Worm (Caenorhabditis elegans) whole organism, L4/young adult: Measurements from ENCODE around the gene F16G10.5.

ENCODE experiments used
- W03F9.2 ChIP-seq: fragments of 150-350 bp; optimal IDR thresholded peaks from 2 replicates; lab custom pipeline; 2014; ENCODE audit warnings: missing biosample characterization, missing genetic modification characterization
- dao-5 ChIP-seq: sonication (generic microtip); optimal IDR thresholded peaks from 2 replicates; lab custom pipeline; 2016; ENCODE audit warnings: missing genotype, missing genetic modification characterization, moderate library complexity, missing compliant biosample characterization
- him-1 ChIP-seq: sonication (generic microtip); optimal IDR thresholded peaks from 2 replicates; lab custom pipeline; 2016; ENCODE audit warnings: missing genotype, missing genetic modification reagents, missing genetic modification characterization, missing compliant biosample characterization

Gene F16G10.5

DNA sequence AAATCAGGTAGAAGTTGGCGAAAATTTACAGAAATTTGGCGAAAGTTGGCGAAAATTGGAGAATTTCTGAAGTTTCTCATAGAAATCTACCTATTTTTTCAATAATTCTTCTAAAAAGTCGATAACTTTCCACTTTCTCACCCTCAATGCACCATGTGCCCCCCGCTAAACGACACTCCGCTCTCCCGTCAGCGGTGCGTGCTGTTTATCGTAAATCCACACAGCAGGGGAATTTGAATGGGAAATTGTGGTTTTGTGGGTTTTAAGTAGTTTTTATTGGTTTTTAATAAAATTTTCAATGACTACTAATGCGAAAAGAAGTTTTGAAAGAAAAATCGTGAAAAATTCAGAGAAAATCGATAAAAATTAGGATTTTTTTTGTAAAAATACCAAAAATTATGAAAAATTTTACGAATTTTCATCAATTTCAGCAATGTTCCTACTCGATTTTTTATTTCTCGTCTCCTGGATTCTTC is 25.1 kb upstream of the F16G10.5 start, which contains the start of gene F43C11.6:
Gene F43C11.6, plus strand, starts transcription at position 426 of the 476 bp plus-strand sequence.
- TF ChIP-seq him-1 (tag; lab: Kevin White, UChicago) (no peak), dao-5 (tag; lab: Kevin White, UChicago) (no peak)

- TF ChIP-seq him-1 (tag; lab: Kevin White, UChicago) (no peak), W03F9.2 (tag; lab: Kevin White, UChicago) (no peak), dao-5 (tag; lab: Kevin White, UChicago) (no peak)
Measured at ce11 chrII:2346672-2347071, 20.4 kb upstream of the F16G10.5 start, which contains the start of gene F43C11.4. F43C11.4 (plus strand) TSS chrII:2346972.

DNA sequence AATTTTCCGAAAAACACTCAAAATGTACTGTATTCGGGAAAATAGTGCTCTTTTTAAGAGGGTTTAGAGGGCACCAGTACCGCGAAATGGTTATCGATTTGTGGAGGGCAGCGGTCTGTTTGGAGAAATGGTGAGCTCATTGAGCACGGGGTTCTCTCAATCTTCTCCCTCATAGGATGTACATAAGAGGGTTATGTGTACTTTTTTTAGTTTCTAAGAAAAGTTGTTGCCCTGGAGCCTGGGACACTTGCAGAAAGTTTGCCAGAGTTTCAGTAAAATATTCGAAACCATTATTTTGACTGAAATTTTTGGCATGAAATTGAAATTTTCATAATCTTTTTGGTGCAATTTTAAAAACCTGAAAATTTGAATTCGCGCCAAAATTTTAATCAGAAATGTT is 14.6 kb upstream of the F16G10.5 start, which contains the start of gene F43C11.10:
Gene F43C11.10, minus strand, starts transcription at position 101 of the 400 bp plus-strand sequence.
- TF ChIP-seq W03F9.2 (tag; lab: Kevin White, UChicago): no peak
- TF ChIP-seq dao-5 (tag; lab: Kevin White, UChicago): no peak
- no peak for TF ChIP-seq him-1 (tag; lab: Kevin White, UChicago)

DNA sequence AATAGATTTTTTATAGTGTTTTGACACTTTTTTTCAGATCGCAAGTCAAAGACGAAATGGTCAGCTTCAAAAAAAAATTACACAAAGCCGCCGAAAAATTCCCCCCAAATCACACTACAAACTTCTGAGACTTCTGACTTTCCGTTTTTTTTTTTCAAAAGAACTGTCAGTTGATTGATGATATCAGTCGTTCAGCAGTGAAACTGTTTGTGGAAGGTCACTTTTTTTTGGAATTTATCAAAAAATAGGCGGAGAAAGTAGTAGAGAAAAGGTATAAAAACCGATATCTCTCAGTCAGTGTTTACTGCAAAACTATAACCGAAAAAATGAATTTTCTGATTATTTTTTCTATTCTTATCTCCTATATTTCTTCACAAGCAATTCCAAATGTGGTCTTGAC is 14.1 kb upstream of the F16G10.5 start, which contains the start of gene F43C11.3:
Gene F43C11.3, plus strand, starts transcription at position 301 of the 400 bp plus-strand sequence.
- TF ChIP-seq him-1 (tag; lab: Kevin White, UChicago) (no peak), dao-5 (tag; lab: Kevin White, UChicago) (no peak), W03F9.2 (tag; lab: Kevin White, UChicago) (no peak)

DNA sequence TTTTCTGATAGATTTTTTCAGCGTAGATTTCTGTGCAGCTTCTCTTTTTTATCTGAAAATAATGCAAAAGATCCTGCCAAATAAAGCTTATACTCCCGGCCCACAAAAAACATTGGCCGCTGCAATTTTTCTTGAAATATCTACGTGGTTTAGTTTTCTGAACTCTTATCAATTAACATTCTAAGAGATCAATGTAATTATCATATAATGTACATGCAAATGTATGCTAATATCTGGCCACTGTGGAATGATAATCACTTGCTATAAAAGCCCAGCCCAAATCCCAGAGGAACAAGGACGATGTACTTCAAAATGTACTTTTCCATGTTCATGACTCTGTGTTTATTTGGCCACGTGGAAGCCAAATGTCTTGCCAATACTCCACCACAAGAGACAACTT is 12.6 kb upstream of the F16G10.5 start, which contains the start of gene F43C11.2:
Gene F43C11.2, plus strand, starts transcription at position 301 of the 400 bp plus-strand sequence.
- TF ChIP-seq dao-5 (tag; lab: Kevin White, UChicago) (no peak), W03F9.2 (tag; lab: Kevin White, UChicago) (no peak), him-1 (tag; lab: Kevin White, UChicago) (no peak)

DNA sequence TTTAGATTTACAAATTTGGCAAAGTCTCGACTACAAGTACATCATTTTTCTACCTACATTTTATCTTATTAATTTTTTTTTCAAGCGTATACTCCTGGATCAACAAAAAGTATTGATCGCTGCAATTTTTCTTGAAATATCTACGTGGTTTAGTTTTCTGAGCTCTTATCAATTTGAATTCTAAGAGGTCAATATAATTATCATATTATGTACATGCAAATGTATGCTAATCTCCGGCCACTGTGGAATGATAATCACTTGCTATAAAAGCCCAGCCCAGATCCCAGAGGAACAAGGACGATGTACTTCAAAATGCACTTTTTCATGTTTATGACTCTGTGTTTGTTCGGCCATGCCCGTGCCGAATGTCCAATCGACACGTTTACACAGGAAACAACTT is 10.3 kb upstream of the F16G10.5 start, which contains the start of gene F43C11.1:
Gene F43C11.1, plus strand, starts transcription at position 301 of the 400 bp plus-strand sequence.
- TF ChIP-seq him-1 (tag; lab: Kevin White, UChicago) (no peak), W03F9.2 (tag; lab: Kevin White, UChicago) (no peak), dao-5 (tag; lab: Kevin White, UChicago) (no peak)

DNA sequence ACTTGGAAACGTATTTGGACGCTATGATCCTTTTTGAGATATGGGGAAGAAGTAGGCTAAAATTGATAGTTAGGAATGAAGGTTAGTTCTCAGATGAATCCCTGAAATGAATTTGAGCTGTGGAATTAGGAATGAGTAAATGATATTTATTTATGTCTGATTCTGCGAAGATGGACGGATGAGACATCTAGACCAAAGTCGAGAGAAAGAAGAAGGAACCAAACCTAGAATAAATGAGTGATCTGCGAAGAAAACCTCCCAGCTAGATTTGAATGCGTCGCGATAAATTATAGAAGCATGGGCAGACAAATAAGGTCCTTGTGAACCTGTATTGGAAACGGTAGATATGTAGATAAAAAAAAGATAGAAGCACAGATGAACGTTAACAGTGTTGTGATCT is 7.2 kb upstream of the F16G10.5 start, which contains the start of gene F43C11.16:
Gene F43C11.16, minus strand, starts transcription at position 101 of the 400 bp plus-strand sequence.
- TF ChIP-seq dao-5 (tag; lab: Kevin White, UChicago) (no peak), him-1 (tag; lab: Kevin White, UChicago) (no peak), W03F9.2 (tag; lab: Kevin White, UChicago) (no peak)

ce11 chrII:2363673-2364072 is 3.4 kb upstream of the F16G10.5 start, which contains the start of gene F43C11.11:
F43C11.11 (minus strand) TSS chrII:2363773.
- TF ChIP-seq him-1 (tag; lab: Kevin White, UChicago) (no peak), dao-5 (tag; lab: Kevin White, UChicago) (no peak), W03F9.2 (tag; lab: Kevin White, UChicago) (no peak)

DNA sequence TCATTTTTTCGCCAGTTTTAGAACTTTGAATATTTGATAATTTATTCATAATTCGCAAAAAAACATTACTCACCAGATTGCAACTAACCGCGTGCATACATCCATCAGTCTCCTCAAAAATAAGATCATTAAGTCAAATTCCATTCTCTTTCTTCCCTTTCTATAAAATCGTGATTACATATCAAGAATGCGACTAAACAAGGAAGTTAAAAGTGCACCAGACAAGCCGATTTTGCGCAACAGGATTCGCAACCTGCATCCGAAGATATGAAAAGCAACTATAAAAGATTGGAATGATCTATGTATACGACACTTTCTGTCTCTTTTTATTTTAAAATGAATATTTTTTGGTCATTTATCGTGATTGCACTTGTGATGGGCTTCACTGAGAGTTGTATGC is 1.8 kb downstream of the F16G10.5 start, which contains the start of gene hpo-25:
Gene hpo-25, plus strand, starts transcription at position 301 of the 400 bp plus-strand sequence.
- TF ChIP-seq him-1 (tag; lab: Kevin White, UChicago): no peak
- no peak for TF ChIP-seq W03F9.2 (tag; lab: Kevin White, UChicago)
- no peak for TF ChIP-seq dao-5 (tag; lab: Kevin White, UChicago)

DNA sequence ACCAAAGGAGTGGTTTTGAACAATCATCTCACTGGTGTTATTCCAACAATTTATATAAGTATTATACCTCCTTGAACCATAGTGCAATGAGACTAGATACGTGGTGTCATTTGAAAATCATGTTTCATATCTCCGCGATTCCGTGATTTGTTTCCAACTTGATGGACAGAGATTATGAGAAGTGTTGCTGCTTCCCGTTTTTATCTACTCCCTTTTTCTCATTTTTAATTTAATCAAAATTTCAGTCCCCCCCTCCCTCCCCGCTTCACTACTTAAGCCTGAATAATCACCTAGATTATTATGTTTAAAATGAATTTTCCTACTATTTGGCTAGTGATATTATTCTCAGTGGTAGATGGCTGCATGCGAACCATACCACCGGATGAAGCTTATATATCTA is 5.0 kb downstream of the F16G10.5 start, which contains the start of gene F16G10.3:
Gene F16G10.3, plus strand, starts transcription at position 301 of the 400 bp plus-strand sequence.
- TF ChIP-seq him-1 (tag; lab: Kevin White, UChicago) (no peak), dao-5 (tag; lab: Kevin White, UChicago) (no peak), W03F9.2 (tag; lab: Kevin White, UChicago) (no peak)

ce11 chrII:2374973-2375372 is 7.9 kb downstream of the F16G10.5 start, which contains the start of gene F16G10.2:
F16G10.2 (plus strand) TSS chrII:2375273.
- no peak for TF ChIP-seq W03F9.2 (tag; lab: Kevin White, UChicago)
- TF ChIP-seq dao-5 (tag; lab: Kevin White, UChicago): no peak
- no peak for TF ChIP-seq him-1 (tag; lab: Kevin White, UChicago)

- TF ChIP-seq W03F9.2 (tag; lab: Kevin White, UChicago): no peak
- TF ChIP-seq dao-5 (tag; lab: Kevin White, UChicago): no peak
- no peak for TF ChIP-seq him-1 (tag; lab: Kevin White, UChicago)
Measured at ce11 chrII:2377751-2378150, 10.6 kb downstream of the F16G10.5 start, which contains the start of gene F16G10.6. F16G10.6 (minus strand) TSS chrII:2377851.

DNA sequence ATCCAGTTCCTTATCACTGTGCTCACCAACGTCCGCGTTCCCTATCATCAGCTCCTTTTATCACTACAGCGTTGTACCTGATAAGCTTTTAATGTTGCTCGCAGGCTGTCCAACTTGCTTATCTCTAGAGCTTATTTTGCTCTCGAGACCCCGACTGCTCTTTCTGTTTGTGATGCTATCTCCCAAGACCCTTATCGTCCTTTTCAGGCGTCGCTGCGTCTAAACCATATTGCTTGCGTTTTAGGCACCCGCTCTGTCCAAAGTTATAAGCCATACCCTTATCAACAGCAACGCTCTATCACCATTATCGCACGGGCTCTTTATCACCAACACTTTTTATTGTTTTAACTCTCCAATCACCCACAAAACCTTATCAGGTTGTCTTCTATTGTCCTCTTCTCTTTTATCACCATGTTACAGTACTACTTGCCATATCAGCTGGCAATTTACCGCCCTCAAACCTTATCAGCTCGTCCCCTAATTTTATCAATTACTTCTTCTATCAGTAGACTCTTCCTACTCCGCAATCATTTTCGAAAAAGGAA is 11.4 kb downstream of the F16G10.5 start:
- TF ChIP-seq dao-5 (tag; lab: Kevin White, UChicago): no peak
- peak; percentile 18 for TF ChIP-seq W03F9.2 (tag; lab: Kevin White, UChicago)
- no peak for TF ChIP-seq him-1 (tag; lab: Kevin White, UChicago)
